Comparison of ENCODE assay signal across 5 fruit fly cellular contexts in genomic region chrX:3694770-3695145, dm6.
TF ChIP-seq lines count a peak whose summit lies in the region.

No protein-coding gene starts in this region.

- no peak for TF ChIP-seq CTCF in whole organism, embryonic (GFP tag; optimal IDR thresholded peaks at IDR 0.05; lab: Kevin White, UChicago)

TF ChIP-seq in whole organism, 6 proteins besides CTCF, POLR2A, EP300 and RAD21:
- TF ChIP-seq Dll (optimal IDR thresholded peaks at IDR 0.05; lab: Kevin White, UChicago) = peak; percentile 70
- TF ChIP-seq CG8478 (optimal IDR thresholded peaks at IDR 0.05; lab: Kevin White, UChicago) = no peak

TF ChIP-seq in whole organism, adult, 20 proteins besides CTCF, POLR2A, EP300 and RAD21:
- TF ChIP-seq Mnt (GFP tag; optimal IDR thresholded peaks at IDR 0.05; lab: Kevin White, UChicago) (peak; percentile 44), Crg-1 (GFP tag; optimal IDR thresholded peaks at IDR 0.05; lab: Kevin White, UChicago) (no peak)

TF ChIP-seq in whole organism, embryonic, 481 proteins besides CTCF, POLR2A, EP300 and RAD21:
- TF ChIP-seq sisA (GFP tag; IDR thresholded peaks at IDR 0.05; lab: Robert Waterston, UW) = no peak
- peak; percentile 80 for TF ChIP-seq Elba2 (GFP tag; optimal IDR thresholded peaks at IDR 0.05; lab: Kevin White, UChicago)
- TF ChIP-seq Atf6 (GFP tag; IDR thresholded peaks at IDR 0.05; lab: Robert Waterston, UW) = no peak
- no peak for TF ChIP-seq Lim3 (GFP tag; IDR thresholded peaks at IDR 0.05; lab: Robert Waterston, UW)
- TF ChIP-seq CG3163 (GFP tag; optimal IDR thresholded peaks at IDR 0.05; lab: Kevin White, UChicago) = peak; percentile 42
- no peak for TF ChIP-seq seq (GFP tag; IDR thresholded peaks at IDR 0.05; lab: Robert Waterston, UW)
- no peak for TF ChIP-seq Sry-δ (GFP tag; optimal IDR thresholded peaks at IDR 0.05; lab: Kevin White, UChicago)
- TF ChIP-seq chinmo (GFP tag; IDR thresholded peaks at IDR 0.05; lab: Robert Waterston, UW; ENCODE audit: partially characterized antibody) = 0 out of 4 replicates have a peak, but pooled peaks have one; percentile 44
- TF ChIP-seq CG10462 (GFP tag; optimal IDR thresholded peaks at IDR 0.05; lab: Kevin White, UChicago) = no peak
- peak in 1 of 2 experiments; percentile 74 for TF ChIP-seq Trl (optimal IDR thresholded peaks at IDR 0.05; lab: Kevin White, UChicago)
- no peak for TF ChIP-seq Trl (GFP tag; optimal IDR thresholded peaks at IDR 0.05; lab: Kevin White, UChicago)
- no peak for TF ChIP-seq HmgD (GFP tag; optimal IDR thresholded peaks at IDR 0.05; lab: Kevin White, UChicago)
- no peak for TF ChIP-seq CG18476 (GFP tag; optimal IDR thresholded peaks at IDR 0.05; lab: Kevin White, UChicago)
- TF ChIP-seq CG4360 (GFP tag; IDR thresholded peaks at IDR 0.05; lab: Robert Waterston, UW) = peak; percentile 74
- no peak for TF ChIP-seq sqz (GFP tag; optimal IDR thresholded peaks at IDR 0.05; lab: Kevin White, UChicago)
- TF ChIP-seq zf30C (GFP tag; optimal IDR thresholded peaks at IDR 0.05; lab: Kevin White, UChicago) = peak; percentile 73
- no peak for TF ChIP-seq CoRest (tag; optimal IDR thresholded peaks at IDR 0.05; lab: Kevin White, UChicago)
- no peak for TF ChIP-seq E2f2 (GFP tag; IDR thresholded peaks at IDR 0.05; lab: Robert Waterston, UW)
- no peak for TF ChIP-seq tap (tag; optimal IDR thresholded peaks at IDR 0.05; lab: Kevin White, UChicago)
- no peak for TF ChIP-seq dpn (GFP tag; optimal IDR thresholded peaks at IDR 0.05; lab: Kevin White, UChicago)
- TF ChIP-seq CG34224 (GFP tag; IDR thresholded peaks at IDR 0.05; lab: Robert Waterston, UW; ENCODE audit: partially characterized antibody) = no peak
- no peak for TF ChIP-seq lbe (GFP tag; optimal IDR thresholded peaks at IDR 0.05; lab: Kevin White, UChicago)
- no peak for TF ChIP-seq ase (GFP tag; IDR thresholded peaks at IDR 0.05; lab: Robert Waterston, UW)
- TF ChIP-seq Adf1 (GFP tag; IDR thresholded peaks at IDR 0.05; lab: Robert Waterston, UW) = peak; percentile 87
- no peak for TF ChIP-seq Dref (GFP tag; IDR thresholded peaks at IDR 0.05; lab: Robert Waterston, UW)
TF ChIP-seq in whole organism, embryonic: peak in this region for 7.

TF ChIP-seq in whole organism, pupa, 21 proteins besides CTCF, POLR2A, EP300 and RAD21:
- peak; percentile 52; the same call in 1 of the 3 replicates for TF ChIP-seq fd96Ca (GFP tag; IDR thresholded peaks at IDR 0.05; lab: Robert Waterston, UW)
- no peak for TF ChIP-seq gl (tag; optimal IDR thresholded peaks at IDR 0.05; lab: Kevin White, UChicago)
- no peak for TF ChIP-seq CG8159 (tag; optimal IDR thresholded peaks at IDR 0.05; lab: Kevin White, UChicago)
- peak; percentile 24 for TF ChIP-seq EcR (GFP tag; optimal IDR thresholded peaks at IDR 0.05; lab: Kevin White, UChicago)

TF ChIP-seq in whole organism, wandering third instar larva, 38 proteins besides CTCF, POLR2A, EP300 and RAD21:
- TF ChIP-seq dl (GFP tag; optimal IDR thresholded peaks at IDR 0.05; lab: Kevin White, UChicago; ENCODE audit: insufficient read depth in 1 of 2, partially characterized antibody in 2 of 2) (peak; percentile 48 to 74), CrebA (GFP tag; optimal IDR thresholded peaks at IDR 0.05; lab: Kevin White, UChicago; ENCODE audit: borderline replicate concordance) (peak; percentile 72), Dif (GFP tag; optimal IDR thresholded peaks at IDR 0.05; lab: Kevin White, UChicago; ENCODE audit: partially characterized antibody) (peak; percentile 79), Hnf4 (GFP tag; optimal IDR thresholded peaks at IDR 0.05; lab: Kevin White, UChicago) (no peak)
